Fruit fly (Drosophila melanogaster) Kc167 (cell line): ENCODE results near the gene CG43390.

Experiments
- Myc ChIP-seq: fragments of >200 bp; optimal IDR thresholded peaks from 2 replicates; lab custom pipeline; 2017; ENCODE audit warnings: missing external identifiers
- Sin3A ChIP-seq: fragments of >200 bp; optimal IDR thresholded peaks from 2 replicates; lab custom pipeline; 2018; ENCODE audit warnings: missing external identifiers
- h ChIP-seq: fragments of >200 bp; optimal IDR thresholded peaks from 3 replicates; lab custom pipeline; 2018; ENCODE audit warnings: missing external identifiers
- insv ChIP-seq: fragments of >200 bp; optimal IDR thresholded peaks from 3 replicates; lab custom pipeline; 2018; ENCODE audit warnings: missing external identifiers
- ttk ChIP-seq: sonication (Bioruptor generic); optimal IDR thresholded peaks from 2 replicates; lab custom pipeline; 2017; ENCODE audit warnings: missing external identifiers

DNA sequence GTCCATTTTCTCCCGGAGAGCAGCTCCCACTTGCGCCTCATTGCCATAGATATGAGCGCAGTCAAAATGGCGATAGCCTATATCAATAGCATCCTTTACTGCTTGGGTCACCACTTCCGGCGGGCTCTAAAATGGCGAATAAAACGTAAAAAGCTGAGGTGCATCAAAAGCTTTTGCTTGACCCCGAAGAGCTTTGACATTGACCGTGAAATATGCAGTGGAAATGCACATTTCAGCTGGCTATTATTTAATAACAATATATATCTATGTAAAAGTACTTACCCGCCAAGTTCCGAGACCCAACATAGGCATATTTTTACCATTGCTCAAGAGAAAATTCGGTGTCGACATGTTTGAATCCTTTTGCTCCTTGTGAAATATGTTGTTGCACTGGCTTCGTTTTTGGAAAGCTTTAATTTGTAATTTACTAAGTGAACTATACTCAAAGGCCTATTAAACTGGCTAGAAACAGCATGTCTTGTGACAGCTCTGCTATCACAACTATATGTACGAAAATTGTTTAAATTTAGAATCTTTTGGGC is 46.0 kb upstream of the CG43390 start, which contains the start of gene CG6083:
- TF ChIP-seq Sin3A: no peak
- TF ChIP-seq Myc (lab: Kevin White, UChicago): no peak
- no peak for TF ChIP-seq insv (lab: Kevin White, UChicago)
- no peak for TF ChIP-seq ttk (lab: Kevin White, UChicago)
- no peak for TF ChIP-seq h (lab: Kevin White, UChicago)
